In the genomic region with DNA sequence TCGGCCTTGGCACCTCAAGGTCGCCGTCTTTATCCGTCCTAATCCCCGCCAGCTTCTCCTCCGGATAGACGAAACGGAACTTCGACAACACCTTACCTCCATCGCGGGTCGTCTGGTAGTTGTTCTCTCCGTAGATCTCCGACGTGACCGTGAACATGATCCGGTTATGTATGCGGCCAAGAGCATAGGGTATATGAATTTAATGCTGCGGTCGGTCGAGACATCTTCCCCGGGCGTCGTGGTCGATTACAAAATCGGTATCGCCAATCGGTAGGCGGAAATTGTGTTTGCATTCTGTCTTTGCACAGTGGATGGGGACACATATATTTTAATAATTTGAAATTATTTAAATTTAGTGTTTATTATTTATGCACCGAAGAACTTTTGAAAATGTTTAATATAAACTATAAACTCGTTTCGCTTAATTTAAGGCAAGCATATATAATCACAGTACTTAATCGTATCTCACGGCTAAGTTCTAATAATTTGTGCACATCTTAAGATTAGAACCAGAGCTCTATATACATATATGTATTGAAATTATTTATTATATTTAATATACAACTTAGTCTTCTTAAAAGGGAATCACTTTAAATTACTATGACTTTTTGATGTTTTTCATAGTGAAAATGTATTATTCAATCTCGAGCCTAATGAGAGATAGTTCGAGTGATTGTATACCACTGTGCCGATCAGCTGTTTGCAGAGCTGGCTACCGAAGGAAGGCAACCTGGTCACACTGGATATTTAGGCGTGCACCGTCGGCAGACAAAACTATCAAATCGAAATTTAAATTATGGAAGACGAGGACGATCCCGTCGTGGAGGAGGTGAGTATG, we compare ENCODE assay signal across 1 fruit fly cellular context.
TF ChIP-seq lines count a peak whose summit lies in the region.

A gene (minus strand): TSS at position 268 of the 838 bp plus-strand sequence.
A gene (plus strand): TSS at position 733 of the 838 bp plus-strand sequence.

TF ChIP-seq in whole organism, embryonic, 481 proteins besides CTCF, POLR2A, EP300 and RAD21 (continued from another document):
- TF ChIP-seq Hr78 (GFP tag; optimal IDR thresholded peaks at IDR 0.05; lab: Kevin White, UChicago) (peak in 1 of 2 experiments; percentile 83), knrl (GFP tag; IDR thresholded peaks at IDR 0.05; lab: Robert Waterston, UW; ENCODE audit: partially characterized antibody) (peak; percentile 45), CG2120 (GFP tag; optimal IDR thresholded peaks at IDR 0.05; lab: Kevin White, UChicago) (peak; percentile 79), ham (GFP tag; IDR thresholded peaks at IDR 0.05; lab: Robert Waterston, UW) (no peak), CG10321 (GFP tag; IDR thresholded peaks at IDR 0.05; lab: Robert Waterston, UW) (0 out of 2 replicates have a peak, but pooled peaks have one; percentile 14), Doc3 (GFP tag; IDR thresholded peaks at IDR 0.05; lab: Robert Waterston, UW; ENCODE audit: partially characterized antibody) (peak; percentile 28; the same call in 1 of the 3 replicates), CG11723 (GFP tag; optimal IDR thresholded peaks at IDR 0.05; lab: Kevin White, UChicago) (peak; percentile 91), CG16863 (GFP tag; optimal IDR thresholded peaks at IDR 0.05; lab: Kevin White, UChicago) (peak; percentile 2), CG11504 (tag; optimal IDR thresholded peaks at IDR 0.05; lab: Kevin White, UChicago) (peak; percentile 95), CG6683 (GFP tag; optimal IDR thresholded peaks at IDR 0.05; lab: Kevin White, UChicago) (peak; percentile 88), fu2 (GFP tag; optimal IDR thresholded peaks at IDR 0.05; lab: Kevin White, UChicago) (peak; percentile 17), CG10147 (GFP tag; optimal IDR thresholded peaks at IDR 0.05; lab: Kevin White, UChicago) (peak; percentile 94), Dref (GFP tag; IDR thresholded peaks at IDR 0.05; lab: Robert Waterston, UW) (peak; percentile 61), gt (GFP tag; IDR thresholded peaks at IDR 0.05; lab: Robert Waterston, UW) (no peak), Fer1 (GFP tag; optimal IDR thresholded peaks at IDR 0.05; lab: Kevin White, UChicago) (peak; percentile 96), inv (GFP tag; IDR thresholded peaks at IDR 0.05; lab: Robert Waterston, UW; ENCODE audit: partially characterized antibody) (no peak), chif (GFP tag; optimal IDR thresholded peaks at IDR 0.05; lab: Kevin White, UChicago) (peak in 1 of 2 experiments; percentile 5), gro (GFP tag; optimal IDR thresholded peaks at IDR 0.05; lab: Kevin White, UChicago) (peak; percentile 42), ro (GFP tag; IDR thresholded peaks at IDR 0.05; lab: Robert Waterston, UW) (peak; percentile 69; the same call in 1 of the 2 replicates), CG8281 (tag; optimal IDR thresholded peaks at IDR 0.05; lab: Kevin White, UChicago) (peak; percentile 79), CG2712 (tag; optimal IDR thresholded peaks at IDR 0.05; lab: Kevin White, UChicago) (peak; percentile 97), TFAM (GFP tag; optimal IDR thresholded peaks at IDR 0.05; lab: Kevin White, UChicago) (peak; percentile 31), sna (GFP tag; IDR thresholded peaks at IDR 0.05; lab: Robert Waterston, UW; ENCODE audit: partially characterized antibody) (peak; percentile 61; the same call in 1 of the 2 replicates), CG13775 (GFP tag; optimal IDR thresholded peaks at IDR 0.05; lab: Kevin White, UChicago) (peak; percentile 96), usp (GFP tag; optimal IDR thresholded peaks at IDR 0.05; lab: Kevin White, UChicago) (no peak), ERR (GFP tag; optimal IDR thresholded peaks at IDR 0.05; lab: Kevin White, UChicago) (no peak), row (GFP tag; IDR thresholded peaks at IDR 0.05; lab: Robert Waterston, UW) (peak; percentile 95), crc (GFP tag; optimal IDR thresholded peaks at IDR 0.05; lab: Kevin White, UChicago) (peak; percentile 49), CG7786 (GFP tag; optimal IDR thresholded peaks at IDR 0.05; lab: Kevin White, UChicago) (peak; percentile 18), scrt (GFP tag; optimal IDR thresholded peaks at IDR 0.05; lab: Kevin White, UChicago) (peak; percentile 87), Antp (GFP tag; optimal IDR thresholded peaks at IDR 0.05; lab: Kevin White, UChicago) (peak; percentile 57), ken (GFP tag; IDR thresholded peaks at IDR 0.05; lab: Robert Waterston, UW) (peak; percentile 72; the same call in 1 of the 3 replicates), CG30403 (GFP tag; optimal IDR thresholded peaks at IDR 0.05; lab: Kevin White, UChicago) (peak; percentile 94), hth (optimal IDR thresholded peaks at IDR 0.05; lab: Kevin White, UChicago) (no peak), CG30020 (tag; optimal IDR thresholded peaks at IDR 0.05; lab: Kevin White, UChicago) (peak; percentile 86), CG13123 (GFP tag; optimal IDR thresholded peaks at IDR 0.05; lab: Kevin White, UChicago) (peak; percentile 80), Hr3 (GFP tag; optimal IDR thresholded peaks at IDR 0.05; lab: Kevin White, UChicago) (peak; percentile 93), tio (GFP tag; optimal IDR thresholded peaks at IDR 0.05; lab: Kevin White, UChicago) (peak; percentile 93)
